Worm (Caenorhabditis elegans) whole organism, late embryonic: ENCODE data around the gene Y7A9A.1.

ENCODE experiments used
- F13H6.1 ChIP-seq: sonication (generic microtip); optimal IDR thresholded peaks from 2 replicates; lab custom pipeline; 2016; ENCODE audit warnings: missing genetic modification characterization, missing compliant biosample characterization
- T23F11.4 ChIP-seq: fragments of 200-800 bp; sonication (Bioruptor generic); optimal IDR thresholded peaks from 2 replicates; lab custom pipeline; 2018; ENCODE audit warnings: mild to moderate bottlenecking, missing genetic modification characterization, missing compliant biosample characterization
- ahr-1 ChIP-seq: sonication (generic microtip); optimal IDR thresholded peaks from 2 replicates; lab custom pipeline; 2016; ENCODE audit warnings: missing genetic modification characterization, missing compliant biosample characterization
- ama-1 ChIP-seq: fragments of 150-350 bp; optimal IDR thresholded peaks from 2 replicates; lab custom pipeline; 2014
- ceh-18 ChIP-seq: sonication (generic microtip); optimal IDR thresholded peaks from 2 replicates; lab custom pipeline; 2016; ENCODE audit warnings: missing genetic modification characterization, missing compliant biosample characterization
- ceh-34 ChIP-seq: sonication (generic microtip); optimal IDR thresholded peaks from 2 replicates; lab custom pipeline; 2016; ENCODE audit warnings: mild to moderate bottlenecking, missing genetic modification characterization, missing compliant biosample characterization
- ceh-6 ChIP-seq: fragments of 200-800 bp; sonication (Bioruptor generic); optimal IDR thresholded peaks from 2 replicates; lab custom pipeline; 2018; ENCODE audit warnings: mild to moderate bottlenecking, missing genetic modification characterization, missing compliant biosample characterization
- che-1 ChIP-seq: sonication (generic microtip); optimal IDR thresholded peaks from 2 replicates; lab custom pipeline; 2016; ENCODE audit warnings: mild to moderate bottlenecking, missing genetic modification characterization, missing compliant biosample characterization
- dmd-4 ChIP-seq: sonication (generic microtip); optimal IDR thresholded peaks from 2 replicates; lab custom pipeline; 2016; ENCODE audit warnings: borderline replicate concordance, missing genetic modification characterization, missing compliant biosample characterization
- elt-2 ChIP-seq: sonication (generic microtip); optimal IDR thresholded peaks from 2 replicates; lab custom pipeline; 2016; ENCODE audit warnings: missing genetic modification reagents, missing genetic modification characterization, missing compliant biosample characterization
- ets-4 ChIP-seq: sonication (generic microtip); optimal IDR thresholded peaks from 2 replicates; lab custom pipeline; 2016; ENCODE audit warnings: missing genetic modification characterization, missing compliant biosample characterization
- eyg-1 ChIP-seq: sonication (generic microtip); optimal IDR thresholded peaks from 2 replicates; lab custom pipeline; 2016; ENCODE audit warnings: missing genotype, missing genetic modification characterization, missing compliant biosample characterization
- fax-1 ChIP-seq: sonication (generic microtip); optimal IDR thresholded peaks from 2 replicates; lab custom pipeline; 2016; ENCODE audit warnings: missing genotype, missing genetic modification characterization, missing compliant biosample characterization
- fkh-10 ChIP-seq: fragments of 150-350 bp; optimal IDR thresholded peaks from 2 replicates; lab custom pipeline; 2014; ENCODE audit warnings: missing biosample characterization, missing genetic modification reagents, missing genetic modification characterization
- lin-11 ChIP-seq: fragments of 200-800 bp; sonication (Bioruptor generic); optimal IDR thresholded peaks from 2 replicates; lab custom pipeline; 2018; ENCODE audit warnings: mild to moderate bottlenecking, missing genetic modification characterization, missing compliant biosample characterization
- pag-3 ChIP-seq: sonication (generic microtip); optimal IDR thresholded peaks from 2 replicates; lab custom pipeline; 2016; ENCODE audit warnings: missing compliant biosample characterization, missing genetic modification characterization, borderline replicate concordance
- pha-2 ChIP-seq: sonication (generic microtip); optimal IDR thresholded peaks from 2 replicates; lab custom pipeline; 2017; ENCODE audit warnings: mild to moderate bottlenecking, missing genetic modification characterization, missing compliant biosample characterization
- pqm-1 ChIP-seq: sonication (generic microtip); optimal IDR thresholded peaks from 2 replicates; lab custom pipeline; 2016; ENCODE audit warnings: missing genetic modification characterization, missing compliant biosample characterization
- sox-4 ChIP-seq: sonication (generic microtip); optimal IDR thresholded peaks from 2 replicates; lab custom pipeline; 2017; ENCODE audit warnings: mild to moderate bottlenecking, missing genetic modification characterization, inconsistent platforms, missing compliant biosample characterization
- tbx-2 ChIP-seq: sonication (generic microtip); optimal IDR thresholded peaks from 2 replicates; lab custom pipeline; 2016; ENCODE audit warnings: missing genetic modification characterization, missing compliant biosample characterization
- unc-3 ChIP-seq, 2 experiments: fragments of 200-800 bp in 1 of 2; sonication (Bioruptor generic) in 1 of 2; sonication (generic microtip) in 1 of 2; conservative IDR thresholded peaks in 1 of 2; optimal IDR thresholded peaks in 1 of 2; 2 replicates each; pipeline versions ENCODE4 v1.3.6 to Lab custom; 2016 to 2022; ENCODE audit warnings: missing compliant biosample characterization in 2 of 2, missing genetic modification characterization in 2 of 2, missing genetic modification reagents in 1 of 2
- unc-55 ChIP-seq: sonication (generic microtip); optimal IDR thresholded peaks from 2 replicates; lab custom pipeline; 2017; ENCODE audit warnings: missing biosample characterization, missing genetic modification reagents, missing genetic modification characterization
- zip-5 ChIP-seq: sonication (generic microtip); optimal IDR thresholded peaks from 2 replicates; lab custom pipeline; 2016; ENCODE audit warnings: missing genetic modification characterization, missing compliant biosample characterization

Gene Y7A9A.1

ce11 chrIV:16238555-16238954 lies 41.7 kb downstream of the Y7A9A.1 start, which contains the start of gene srw-61:
Gene srw-61, minus strand, starts transcription at chrIV:16238655.
- TF ChIP-seq ceh-34 (tag; lab: Kevin White, UChicago) (no peak), che-1 (tag; lab: Kevin White, UChicago) (no peak), unc-3 (GFP tag; conservative IDR thresholded peaks at IDR 0.05; lab: Robert Waterston, UW) (no peak), unc-3 (tag; optimal IDR thresholded peaks at IDR 0.05; lab: Kevin White, UChicago) (no peak), ahr-1 (tag; lab: Kevin White, UChicago) (no peak), F13H6.1 (tag; lab: Kevin White, UChicago) (no peak), lin-11 (no peak), eyg-1 (tag; lab: Kevin White, UChicago) (no peak), pag-3 (no peak), sox-4 (tag; lab: Kevin White, UChicago) (no peak), fax-1 (no peak), fkh-10 (GFP tag; lab: Kevin White, UChicago) (no peak), zip-5 (tag; lab: Kevin White, UChicago) (no peak), tbx-2 (no peak)
- TF ChIP-seq, all 69 proteins: peak for 0

- TF ChIP-seq ceh-6 (GFP tag; lab: Kevin White, UChicago): no peak
- no peak for TF ChIP-seq ets-4 (tag; lab: Kevin White, UChicago)
- TF ChIP-seq elt-2 (tag; lab: Kevin White, UChicago): no peak
- no peak for TF ChIP-seq unc-55 (GFP tag; lab: Kevin White, UChicago)
- no peak for TF ChIP-seq lin-11
- no peak for TF ChIP-seq dmd-4 (tag; lab: Kevin White, UChicago)
- no peak for TF ChIP-seq T23F11.4 (GFP tag; lab: Kevin White, UChicago)
- no peak for TF ChIP-seq pqm-1 (tag; lab: Kevin White, UChicago)
- no peak for TF ChIP-seq ama-1
- TF ChIP-seq eyg-1 (tag; lab: Kevin White, UChicago): no peak
- no peak for TF ChIP-seq pha-2
- TF ChIP-seq ceh-18 (tag; lab: Kevin White, UChicago): no peak
- TF ChIP-seq, all 69 proteins: peak for 0
Measured at ce11 chrIV:16247131-16247530, 50.3 kb downstream of the Y7A9A.1 start, which contains the start of gene F38C2.1. Gene F38C2.1, plus strand, starts transcription at chrIV:16247431.
